Worm (Caenorhabditis elegans): Measurements from ENCODE around the gene lpr-5.

Gene lpr-5

DNA sequence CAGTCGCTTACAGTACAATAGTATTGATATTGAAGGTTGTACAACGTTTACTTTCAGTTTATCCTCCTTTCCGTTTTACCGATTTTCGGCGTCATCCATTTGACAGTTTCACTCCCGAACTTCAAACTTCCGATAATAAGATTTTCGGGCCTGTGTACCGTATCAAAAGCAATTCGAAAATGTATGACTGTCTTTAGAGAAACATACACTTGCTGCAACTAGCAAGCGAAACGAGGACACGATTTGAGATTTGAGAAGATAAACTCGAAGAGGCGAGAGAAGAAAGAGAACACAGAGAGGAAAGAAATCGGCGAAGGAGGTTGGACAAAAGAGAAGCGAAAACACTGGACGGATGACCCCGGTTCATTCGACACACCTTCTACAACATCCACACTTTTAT lies at the start of gene lpr-5:
Gene lpr-5 (plus strand): TSS at position 220 of the 400 bp plus-strand sequence.
- TF ChIP-seq nhr-43 (tag; optimal IDR thresholded peaks at IDR 0.05; ENCODE audit: poor library complexity, severe bottlenecking) (peak; percentile 8), ceh-9 (tag; optimal IDR thresholded peaks at IDR 0.05) (no peak), nhr-23 (tag; optimal IDR thresholded peaks at IDR 0.05) (peak; percentile 82), mml-1 (tag; optimal IDR thresholded peaks at IDR 0.05) (no peak), elt-1 (tag; optimal IDR thresholded peaks at IDR 0.05) (peak; percentile 5), ceh-28 (tag; optimal IDR thresholded peaks at IDR 0.05) (no peak), aly-2 (tag; optimal IDR thresholded peaks at IDR 0.05) (no peak), ceh-82 (tag; optimal IDR thresholded peaks at IDR 0.05) (no peak), fkh-10 (GFP tag; optimal IDR thresholded peaks at IDR 0.05) (no peak), nhr-11 (tag; optimal IDR thresholded peaks at IDR 0.05) (no peak), nhr-25 (tag; optimal IDR thresholded peaks at IDR 0.05) (peak; percentile 57), nhr-237 (tag; optimal IDR thresholded peaks at IDR 0.05) (no peak), hmg-11 (tag; optimal IDR thresholded peaks at IDR 0.05) (no peak), mdl-1 (tag; optimal IDR thresholded peaks at IDR 0.05) (no peak), eor-1 (tag; optimal IDR thresholded peaks at IDR 0.05) (no peak), daf-12 (tag; optimal IDR thresholded peaks at IDR 0.05) (no peak), elt-2 (tag; optimal IDR thresholded peaks at IDR 0.05) (no peak), fkh-2 (tag; optimal IDR thresholded peaks at IDR 0.05) (no peak), nhr-28 (tag; optimal IDR thresholded peaks at IDR 0.05) (no peak), sea-2 (GFP tag; optimal IDR thresholded peaks at IDR 0.05) (no peak), nhr-77 (tag; optimal IDR thresholded peaks at IDR 0.05) (no peak), elt-3 (tag; optimal IDR thresholded peaks at IDR 0.05) (no peak), pqm-1 (tag; optimal IDR thresholded peaks at IDR 0.05) (no peak), ZK546.5 (tag; optimal IDR thresholded peaks at IDR 0.05) (no peak), skn-1 (tag; optimal IDR thresholded peaks at IDR 0.05) (no peak)

DNA sequence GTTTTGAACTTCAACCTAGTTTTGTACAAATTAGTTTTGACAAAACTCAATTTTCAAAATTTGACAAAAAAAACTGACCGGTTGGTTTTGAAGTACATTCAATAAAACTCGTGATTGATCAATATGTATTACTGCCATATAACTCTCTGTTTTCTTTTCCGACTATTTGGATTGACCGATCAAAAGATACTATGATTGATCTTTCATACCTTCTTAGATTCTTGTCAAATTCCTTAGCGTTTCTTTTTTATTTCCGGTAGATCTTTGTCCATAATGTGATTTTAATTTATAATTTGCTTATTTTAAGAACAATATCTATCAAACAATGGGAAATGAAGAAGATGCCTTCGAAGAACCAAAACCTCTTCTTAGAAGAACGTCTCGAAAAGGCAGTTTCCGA lies 49.6 kb upstream of the lpr-5 start, which contains the start of gene F58A3.3:
Gene F58A3.3 (plus strand): TSS at position 301 of the 400 bp plus-strand sequence.
- TF ChIP-seq nhr-11 (tag; optimal IDR thresholded peaks at IDR 0.05), result no peak
- no peak for TF ChIP-seq fos-1 (tag; optimal IDR thresholded peaks at IDR 0.05)
- TF ChIP-seq elt-1 (tag; optimal IDR thresholded peaks at IDR 0.05), result no peak
- TF ChIP-seq elt-2 (tag; optimal IDR thresholded peaks at IDR 0.05), result no peak
- no peak for TF ChIP-seq fkh-10 (GFP tag; optimal IDR thresholded peaks at IDR 0.05)
- TF ChIP-seq hmg-11 (tag; optimal IDR thresholded peaks at IDR 0.05), result no peak
- no peak for TF ChIP-seq egl-5 (tag; optimal IDR thresholded peaks at IDR 0.05)
- no peak for TF ChIP-seq nhr-23 (tag; optimal IDR thresholded peaks at IDR 0.05)
- no peak for TF ChIP-seq ama-1 (optimal IDR thresholded peaks at IDR 0.05)
- TF ChIP-seq unc-39 (tag; optimal IDR thresholded peaks at IDR 0.05), result no peak
- no peak for TF ChIP-seq lin-39 (tag; optimal IDR thresholded peaks at IDR 0.05)
- TF ChIP-seq ceh-28 (tag; optimal IDR thresholded peaks at IDR 0.05), result no peak
- no peak for TF ChIP-seq lsy-12 (tag; optimal IDR thresholded peaks at IDR 0.05)

DNA sequence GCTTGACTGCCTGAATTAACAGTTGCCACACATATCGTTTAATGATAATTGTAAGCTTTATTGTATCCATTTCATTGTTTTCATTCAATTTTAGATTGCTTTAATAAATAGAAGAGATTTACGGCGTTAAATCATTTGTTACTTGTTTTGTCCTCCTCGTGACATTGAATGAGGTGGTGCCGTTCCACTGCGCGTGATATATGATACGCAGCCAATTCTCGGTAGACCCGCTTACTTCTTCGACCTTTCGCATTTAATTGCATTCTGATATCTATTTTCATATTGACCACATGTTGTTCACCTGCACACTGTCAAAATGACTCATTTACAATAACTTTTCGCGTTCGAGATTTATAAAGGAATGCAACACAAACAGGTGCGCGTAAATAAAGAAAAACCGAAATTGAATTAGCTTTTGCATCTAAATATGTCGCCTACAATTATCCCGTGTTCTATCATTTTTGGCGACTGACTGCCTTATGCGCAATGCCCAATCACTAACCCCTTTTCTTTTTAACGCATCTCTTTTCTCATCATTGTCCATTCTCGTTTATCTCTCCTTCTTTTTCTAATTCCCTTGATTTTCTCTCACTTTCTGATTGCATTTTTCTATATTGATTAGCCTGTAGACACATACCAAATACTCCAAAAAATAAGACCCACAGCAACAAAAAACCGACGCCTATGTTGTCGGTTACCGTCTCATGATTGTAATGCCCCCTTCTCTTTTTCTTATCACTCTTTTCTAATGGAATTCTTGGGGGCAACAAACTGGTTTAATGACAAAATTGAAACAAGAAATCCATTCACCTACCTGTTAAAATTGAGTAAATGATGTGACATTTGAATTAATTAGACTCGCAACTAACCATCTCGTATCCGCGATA lies 47.3 kb upstream of the lpr-5 start:
- TF ChIP-seq elt-3 (tag; optimal IDR thresholded peaks at IDR 0.05) (peak in 1 of 3 experiments; percentile 50), ceh-28 (tag; optimal IDR thresholded peaks at IDR 0.05) (peak; percentile 25), ceh-9 (tag; optimal IDR thresholded peaks at IDR 0.05) (no peak), lin-39 (tag; optimal IDR thresholded peaks at IDR 0.05) (no peak), nhr-23 (tag; optimal IDR thresholded peaks at IDR 0.05) (peak; percentile 48), ztf-11 (tag; optimal IDR thresholded peaks at IDR 0.05) (no peak), skn-1 (tag; optimal IDR thresholded peaks at IDR 0.05) (no peak), nhr-25 (tag; optimal IDR thresholded peaks at IDR 0.05) (peak; percentile 28), nhr-43 (tag; optimal IDR thresholded peaks at IDR 0.05; ENCODE audit: poor library complexity, severe bottlenecking) (peak; percentile 37), egl-5 (tag; optimal IDR thresholded peaks at IDR 0.05) (no peak), mdl-1 (tag; optimal IDR thresholded peaks at IDR 0.05) (no peak)

DNA sequence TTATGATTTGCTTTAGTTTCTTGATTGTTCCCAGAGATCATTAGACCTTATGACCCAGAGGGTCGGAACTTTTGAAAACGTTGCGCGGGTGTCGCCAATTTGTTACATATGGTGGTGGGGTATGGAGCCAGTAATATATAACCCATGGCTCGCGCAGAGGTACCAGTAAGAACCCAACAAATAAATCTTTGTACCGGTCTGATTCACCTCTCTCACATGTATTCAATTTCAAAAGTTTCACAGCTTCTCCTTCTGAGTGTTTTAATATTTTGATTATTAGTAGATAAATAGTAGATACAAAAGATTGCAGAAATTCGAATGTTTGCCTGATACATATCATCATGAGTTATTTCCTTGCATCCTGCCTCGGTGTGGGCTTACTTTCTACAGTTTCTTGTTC lies 45.8 kb upstream of the lpr-5 start, which contains the start of gene egl-15:
Gene egl-15 (plus strand): TSS at position 301 of the 400 bp plus-strand sequence.
- no peak for TF ChIP-seq hmg-11 (tag; optimal IDR thresholded peaks at IDR 0.05)
- TF ChIP-seq lin-15B (tag; optimal IDR thresholded peaks at IDR 0.05), result no peak
- TF ChIP-seq nfya-1 (tag; optimal IDR thresholded peaks at IDR 0.05; ENCODE audit: insufficient read depth), result no peak
- TF ChIP-seq eor-1 (tag; optimal IDR thresholded peaks at IDR 0.05), result no peak
- TF ChIP-seq unc-62 (GFP tag; optimal IDR thresholded peaks at IDR 0.05), result no peak
- no peak for TF ChIP-seq nhr-237 (tag; optimal IDR thresholded peaks at IDR 0.05)
- TF ChIP-seq fkh-10 (GFP tag; optimal IDR thresholded peaks at IDR 0.05), result no peak
- TF ChIP-seq zag-1 (tag; optimal IDR thresholded peaks at IDR 0.05), result no peak
- TF ChIP-seq elt-1 (tag; optimal IDR thresholded peaks at IDR 0.05), result no peak
- no peak for TF ChIP-seq mdl-1 (tag; optimal IDR thresholded peaks at IDR 0.05)
